Fruit fly (Drosophila melanogaster): ENCODE measurements around the gene Wbp2.

- no peak for TF ChIP-seq usp (GFP tag; optimal IDR thresholded peaks at IDR 0.05)
- TF ChIP-seq brk (GFP tag; optimal IDR thresholded peaks at IDR 0.05), result no peak
- no peak for TF ChIP-seq dmrt93B (GFP tag; optimal IDR thresholded peaks at IDR 0.05)
- TF ChIP-seq sage (GFP tag; optimal IDR thresholded peaks at IDR 0.05), result no peak
- no peak for TF ChIP-seq Hr83 (GFP tag; optimal IDR thresholded peaks at IDR 0.05; ENCODE audit: poor library complexity, severe bottlenecking)
- TF ChIP-seq OdsH (GFP tag; optimal IDR thresholded peaks at IDR 0.05), result no peak
- no peak for TF ChIP-seq foxo (GFP tag; optimal IDR thresholded peaks at IDR 0.05)
These were observed 8.5 kb upstream of the Wbp2 start for dm6 chr3L:12841459-12841858.

All from whole organism, wandering third instar larva.